Worm (Caenorhabditis elegans) whole organism, dauer: Measurements from ENCODE around the gene mms-19.

Experiments used
- unc-62 ChIP-seq: sonication (generic microtip); optimal IDR thresholded peaks from 2 replicates; lab custom pipeline; 2017; ENCODE audit warnings: missing biosample characterization, missing genetic modification reagents, missing genetic modification characterization

The mms-19 gene

ce11 chrV:5509966-5510365 is 4.2 kb upstream of the mms-19 start:
- no peak for TF ChIP-seq unc-62 (GFP tag; lab: Kevin White, UChicago)

- no peak for TF ChIP-seq unc-62 (GFP tag; lab: Kevin White, UChicago)
These were observed 2.4 kb upstream of the mms-19 start for ce11 chrV:5511720-5512119.

- no peak for TF ChIP-seq unc-62 (GFP tag; lab: Kevin White, UChicago)
These were observed 1.6 kb upstream of the mms-19 start for ce11 chrV:5512559-5512958.

DNA sequence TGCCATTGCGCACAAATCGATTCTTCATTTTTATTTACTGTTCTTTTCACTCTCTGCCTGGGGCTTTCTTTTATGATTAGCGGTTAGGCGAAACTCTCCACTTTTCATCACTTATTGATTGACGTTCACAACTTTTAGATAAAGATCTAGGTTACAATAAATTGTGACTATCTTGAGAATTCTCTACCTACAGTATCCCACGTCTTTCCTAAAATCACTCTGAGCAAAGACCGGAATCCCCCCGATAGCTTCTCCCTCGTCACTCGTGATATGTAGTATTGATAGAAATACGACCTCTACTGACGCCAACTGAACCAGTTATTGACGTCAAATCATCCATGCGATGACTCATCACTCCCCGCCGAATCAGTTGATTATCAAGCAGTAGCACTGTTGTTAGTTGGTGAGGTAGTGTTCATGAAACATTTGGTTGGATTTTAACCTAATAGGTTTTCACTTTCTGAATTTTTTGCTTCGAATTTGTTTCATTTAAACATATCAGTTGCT is 7.6 kb downstream of the mms-19 start, which contains the start of gene hir-1:
Gene hir-1 (plus strand): TSS at position 405 of the 507 bp plus-strand sequence.
- TF ChIP-seq unc-62 (GFP tag; lab: Kevin White, UChicago): no peak

ce11 chrV:5523260-5523659 is 9.1 kb downstream of the mms-19 start:
- no peak for TF ChIP-seq unc-62 (GFP tag; lab: Kevin White, UChicago)

DNA sequence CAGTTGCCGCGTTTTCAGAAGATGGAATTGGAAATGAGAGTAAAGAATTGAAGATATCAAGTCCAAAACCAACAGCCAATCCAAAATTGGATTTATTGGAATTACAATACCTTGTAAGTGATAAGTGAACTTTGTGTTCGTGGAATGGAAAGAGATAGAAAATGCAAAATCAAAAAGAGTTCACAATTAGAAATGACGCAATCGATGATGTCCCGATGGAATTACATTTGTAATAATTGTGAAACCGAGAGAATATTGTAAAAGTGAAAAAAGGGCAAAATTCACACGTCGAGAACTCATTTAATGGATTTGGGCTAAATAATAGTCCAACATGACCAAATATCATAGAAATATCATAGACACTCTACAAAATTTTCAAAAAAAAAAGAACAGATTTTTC is 11.1 kb downstream of the mms-19 start:
- no peak for TF ChIP-seq unc-62 (GFP tag; lab: Kevin White, UChicago)

DNA sequence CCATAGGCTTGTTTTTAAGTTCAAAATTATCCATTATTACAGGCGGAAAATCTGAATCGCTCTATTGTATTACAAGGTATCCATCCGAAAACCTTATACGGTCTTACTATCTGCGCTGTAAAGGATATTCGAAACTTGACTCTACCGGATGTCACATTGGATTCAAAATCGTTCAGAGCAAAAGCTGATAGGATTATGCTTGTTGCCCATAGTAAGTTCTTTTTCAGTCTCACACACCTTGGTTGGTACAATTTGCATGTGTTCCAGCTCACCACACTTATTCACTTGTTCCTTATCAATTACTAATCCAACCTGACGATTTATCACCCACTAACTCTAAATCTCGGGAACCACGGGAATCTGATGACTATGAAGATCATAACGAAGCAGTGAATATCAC is 13.5 kb downstream of the mms-19 start:
- no peak for TF ChIP-seq unc-62 (GFP tag; lab: Kevin White, UChicago)

DNA sequence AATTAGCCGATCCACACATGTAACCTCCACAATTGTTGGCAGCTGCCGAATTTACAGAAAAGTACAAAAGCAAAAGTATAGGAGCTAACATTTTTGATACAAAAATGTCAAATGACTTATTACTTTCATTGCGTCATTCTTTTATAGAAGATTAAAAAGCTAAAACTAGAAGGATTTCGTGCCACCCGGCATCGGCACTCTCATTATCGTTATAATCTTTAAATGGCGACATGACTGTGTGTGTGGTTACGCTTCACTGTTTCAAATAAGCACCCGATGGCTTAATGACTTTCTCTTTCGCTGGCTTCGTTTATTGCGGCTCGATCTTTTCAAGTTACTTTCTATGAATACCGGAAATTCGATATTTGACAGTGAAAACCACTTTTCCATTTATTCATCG is 19.6 kb downstream of the mms-19 start, which contains the start of gene grl-1:
Gene grl-1 (minus strand): TSS at position 101 of the 400 bp plus-strand sequence.
- TF ChIP-seq unc-62 (GFP tag; lab: Kevin White, UChicago): no peak

ce11 chrV:5535774-5536173 is 21.6 kb downstream of the mms-19 start, which contains the start of gene C24G6.8:
Gene C24G6.8, minus strand, starts transcription at chrV:5535874.
- TF ChIP-seq unc-62 (GFP tag; lab: Kevin White, UChicago): no peak

DNA sequence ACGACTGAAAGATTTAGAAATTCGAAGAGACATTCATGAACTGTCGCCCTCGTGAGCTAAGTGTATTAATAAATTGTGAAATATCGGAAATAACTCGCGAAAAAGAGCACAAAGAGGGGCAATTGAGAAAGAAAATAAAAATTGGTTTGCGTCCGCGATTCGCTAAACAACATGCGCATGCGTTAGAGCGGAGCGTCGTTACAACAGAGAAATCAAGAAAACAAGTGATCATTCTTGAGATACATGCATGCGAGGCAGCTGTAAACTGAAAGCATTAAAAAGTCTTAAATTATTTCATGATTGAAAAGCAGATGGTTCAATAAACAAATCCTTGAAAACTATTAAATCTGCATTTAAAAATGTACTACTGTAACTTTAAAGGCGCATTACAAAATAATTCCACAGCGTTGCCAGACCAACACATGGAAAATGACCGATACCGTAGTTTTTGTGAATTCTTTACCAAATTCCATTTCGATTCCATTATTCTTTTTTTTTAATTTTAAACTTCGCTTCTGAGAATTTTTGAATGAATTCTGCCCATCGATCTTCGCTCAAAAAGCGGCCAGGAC is 22.2 kb downstream of the mms-19 start, which contains the start of the genes cox-16 and syp-2:
Gene cox-16 (minus strand): TSS at position 4 of the 572 bp plus-strand sequence.
Gene syp-2 (plus strand): TSS at position 248 of the 572 bp plus-strand sequence.
- TF ChIP-seq unc-62 (GFP tag; lab: Kevin White, UChicago): no peak

DNA sequence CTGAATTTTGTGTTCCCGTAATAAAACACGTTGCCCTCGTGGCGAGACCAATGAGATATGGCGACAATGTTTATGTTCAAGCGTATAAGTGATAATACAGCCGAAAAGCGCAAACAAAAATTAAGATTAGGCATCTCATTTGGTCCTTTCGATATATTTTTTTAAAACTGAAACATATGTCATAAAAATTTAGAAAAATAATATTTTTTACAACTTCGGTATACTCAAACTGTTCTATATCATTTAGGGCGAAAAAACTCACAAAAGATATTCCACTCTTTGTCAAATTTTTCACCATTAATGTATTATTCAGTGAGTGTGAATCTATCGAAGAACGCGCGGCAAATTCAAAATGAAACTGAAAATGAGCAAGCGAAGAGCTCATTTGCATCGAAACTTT is 24.4 kb downstream of the mms-19 start, which contains the start of gene cft-1:
Gene cft-1 (plus strand): TSS at position 301 of the 400 bp plus-strand sequence.
- no peak for TF ChIP-seq unc-62 (GFP tag; lab: Kevin White, UChicago)

DNA sequence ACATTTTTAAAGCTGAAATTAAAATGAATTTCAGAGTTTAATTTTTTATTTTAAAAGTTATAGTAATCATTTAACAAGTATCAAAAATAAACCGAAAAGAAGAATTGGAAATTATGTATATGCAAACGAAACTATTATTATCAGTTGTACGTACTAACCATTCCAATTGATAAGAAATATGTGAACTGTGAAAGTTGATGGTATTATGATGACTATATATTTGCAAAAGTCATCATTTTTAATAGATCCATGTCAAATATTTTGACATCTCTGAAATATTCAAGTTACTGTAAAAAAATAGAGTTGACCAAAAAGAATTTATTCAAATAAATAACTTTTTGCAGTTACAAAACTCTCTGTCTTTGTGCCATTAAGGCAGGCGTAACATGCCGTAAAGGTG is 33.9 kb downstream of the mms-19 start, which contains the start of gene ugt-48:
Gene ugt-48 (minus strand): TSS at position 12 of the 400 bp plus-strand sequence.
- TF ChIP-seq unc-62 (GFP tag; lab: Kevin White, UChicago): no peak

ce11 chrV:5548497-5548896 is 34.3 kb downstream of the mms-19 start:
- TF ChIP-seq unc-62 (GFP tag; lab: Kevin White, UChicago): no peak

DNA sequence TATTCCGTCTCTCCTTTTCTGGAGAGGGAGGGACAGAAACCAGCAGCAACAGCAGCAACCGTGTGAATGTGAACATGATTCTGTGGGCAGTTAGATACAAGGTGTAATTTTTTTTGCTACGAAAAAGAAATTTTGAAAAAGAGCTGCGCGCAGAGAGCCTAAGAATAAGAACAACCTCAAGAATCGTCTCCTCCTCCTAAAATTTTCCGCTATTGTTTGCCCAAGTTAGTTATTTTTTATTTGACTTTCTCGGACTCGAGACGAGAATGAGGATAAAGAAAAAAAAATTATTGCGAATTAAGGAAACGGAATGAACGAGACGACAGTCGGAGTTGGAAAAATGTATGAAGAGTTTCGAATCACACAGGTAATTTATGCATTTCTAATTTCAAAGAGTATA is 44.4 kb downstream of the mms-19 start, which contains the start of gene glb-5:
Gene glb-5 (plus strand): TSS at position 301 of the 400 bp plus-strand sequence.
- TF ChIP-seq unc-62 (GFP tag; lab: Kevin White, UChicago): no peak

- TF ChIP-seq unc-62 (GFP tag; lab: Kevin White, UChicago): no peak
These were observed 45.7 kb downstream of the mms-19 start for ce11 chrV:5559882-5560281.

DNA sequence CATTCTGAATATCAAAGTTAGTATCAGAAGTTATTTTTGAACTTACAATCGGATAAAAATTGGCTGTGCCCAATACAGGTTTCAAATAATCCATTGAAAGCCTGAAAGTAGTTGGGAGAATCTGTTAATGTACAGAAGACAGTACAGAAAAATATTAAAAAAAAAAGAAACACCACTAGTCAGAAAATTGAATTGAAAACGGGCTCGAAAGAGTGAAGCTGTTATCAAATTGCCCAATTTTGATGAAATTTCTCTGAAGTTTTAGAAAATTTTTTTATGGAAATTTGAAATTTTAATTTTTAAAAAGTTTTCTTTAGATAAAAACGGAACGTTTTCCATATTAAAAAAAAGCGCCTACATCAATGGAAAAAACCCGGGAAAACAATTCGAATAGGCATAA is 53.0 kb downstream of the mms-19 start, which contains the start of gene C18C4.7:
Gene C18C4.7 (minus strand): TSS at position 101 of the 400 bp plus-strand sequence.
- TF ChIP-seq unc-62 (GFP tag; lab: Kevin White, UChicago): no peak
